Worm (Caenorhabditis elegans) whole organism, young adult: Measurements from ENCODE around the gene F42H10.3.

Experiments
- D2030.7 ChIP-seq: fragments of 200-800 bp; sonication (Bioruptor generic); IDR thresholded peaks from 2 replicates; pipeline ENCODE4 v1.3.6; 2022; ENCODE audit warnings: missing genetic modification reagents, missing genetic modification characterization, missing compliant biosample characterization
- F23B12.7 ChIP-seq: sonication (generic microtip); optimal IDR thresholded peaks from 2 replicates; lab custom pipeline; 2017; ENCODE audit warnings: missing genetic modification characterization, mild to moderate bottlenecking, missing compliant biosample characterization, antibody characterized with exemption, moderate library complexity; ENCODE audit not compliant: insufficient read depth
- F33H1.4 ChIP-seq: fragments of 200-800 bp; sonication (Bioruptor generic); IDR thresholded peaks from 2 replicates; pipeline ENCODE4 v1.3.6; 2022; ENCODE audit warnings: missing genetic modification reagents, missing genetic modification characterization, missing compliant biosample characterization
- F39B2.1 ChIP-seq: fragments of 200-800 bp; sonication (Bioruptor generic); IDR thresholded peaks from 2 replicates; pipeline ENCODE4 v1.3.6; 2022; ENCODE audit warnings: missing genetic modification reagents, missing genetic modification characterization, missing compliant biosample characterization
- F55B11.4 ChIP-seq: sonication (generic microtip); optimal IDR thresholded peaks from 2 replicates; lab custom pipeline; 2016; ENCODE audit warnings: missing compliant biosample characterization, missing genetic modification characterization, borderline replicate concordance; ENCODE audit not compliant: insufficient read depth
- F57A8.1 ChIP-seq: fragments of 200-800 bp; sonication (Bioruptor generic); optimal IDR thresholded peaks from 2 replicates; lab custom pipeline; 2018; ENCODE audit warnings: mild to moderate bottlenecking, missing genetic modification characterization, moderate library complexity, missing compliant biosample characterization
- K11D2.4 ChIP-seq: fragments of 200-800 bp; sonication (Bioruptor generic); IDR thresholded peaks from 2 replicates; pipeline ENCODE4 v1.3.6; 2022; ENCODE audit warnings: missing genetic modification reagents, missing genetic modification characterization, missing compliant biosample characterization
- T07F8.4 ChIP-seq: sonication (generic microtip); optimal IDR thresholded peaks from 2 replicates; lab custom pipeline; 2016; ENCODE audit warnings: mild to moderate bottlenecking, missing genetic modification characterization, moderate library complexity, missing compliant biosample characterization
- Y53F4B.3 ChIP-seq: fragments of 200-800 bp; sonication (Bioruptor generic); IDR thresholded peaks from 2 replicates; pipeline ENCODE4 v1.3.6; 2022; ENCODE audit warnings: missing genetic modification reagents, missing genetic modification characterization, missing compliant biosample characterization
- Y67H2A.10 ChIP-seq: fragments of 200-800 bp; sonication (Bioruptor generic); conservative IDR thresholded peaks from 2 replicates; pipeline ENCODE4 v1.3.6; 2022; ENCODE audit warnings: missing genetic modification reagents, missing genetic modification characterization, missing compliant biosample characterization
- akir-1 ChIP-seq: fragments of 200-800 bp; sonication (Bioruptor generic); optimal IDR thresholded peaks from 2 replicates; lab custom pipeline; 2018; ENCODE audit warnings: mild to moderate bottlenecking, missing genetic modification characterization, moderate library complexity, missing compliant biosample characterization
- aptf-2 ChIP-seq: fragments of 200-800 bp; sonication (Bioruptor generic); conservative IDR thresholded peaks from 2 replicates; pipeline ENCODE4 v1.3.6; 2022; ENCODE audit warnings: missing genetic modification reagents, missing genetic modification characterization, missing compliant biosample characterization
- athp-1 ChIP-seq: sonication (generic microtip); optimal IDR thresholded peaks from 2 replicates; lab custom pipeline; 2017; ENCODE audit warnings: mild to moderate bottlenecking, missing genetic modification characterization, missing compliant biosample characterization
- bed-2 ChIP-seq: fragments of 200-800 bp; sonication (Bioruptor generic); IDR thresholded peaks from 2 replicates; pipeline ENCODE4 v1.3.6; 2022; ENCODE audit warnings: missing genetic modification reagents, missing genetic modification characterization, missing compliant biosample characterization
- cebp-2 ChIP-seq: fragments of 200-800 bp; sonication (Bioruptor generic); IDR thresholded peaks from 2 replicates; pipeline ENCODE4 v1.3.6; 2022; ENCODE audit warnings: missing genetic modification characterization, missing compliant biosample characterization
- ceh-27 ChIP-seq: fragments of 200-800 bp; sonication (Bioruptor generic); optimal IDR thresholded peaks from 2 replicates; lab custom pipeline; 2018; ENCODE audit warnings: mild to moderate bottlenecking, missing genetic modification characterization, moderate library complexity, missing compliant biosample characterization
- ceh-79 ChIP-seq: sonication (generic microtip); optimal IDR thresholded peaks from 2 replicates; lab custom pipeline; 2017; ENCODE audit warnings: mild to moderate bottlenecking, missing genetic modification characterization, missing compliant biosample characterization
- ceh-91 ChIP-seq: fragments of 200-800 bp; sonication (Bioruptor generic); IDR thresholded peaks from 2 replicates; pipeline ENCODE4 v1.3.6; 2022; ENCODE audit warnings: missing genetic modification reagents, missing genetic modification characterization, missing compliant biosample characterization
- die-1 ChIP-seq: sonication (generic microtip); optimal IDR thresholded peaks from 2 replicates; lab custom pipeline; 2016; ENCODE audit warnings: missing genotype, mild to moderate bottlenecking, missing genetic modification characterization, missing compliant biosample characterization
- dpff-1 ChIP-seq: sonication (generic microtip); optimal IDR thresholded peaks from 2 replicates; lab custom pipeline; 2017; ENCODE audit warnings: mild to moderate bottlenecking, missing genetic modification characterization, missing compliant biosample characterization
- efl-1 ChIP-seq: fragments of 150-350 bp; optimal IDR thresholded peaks from 2 replicates; lab custom pipeline; 2014; ENCODE audit warnings: missing biosample characterization, missing genetic modification reagents, missing genetic modification characterization
- egrh-3 ChIP-seq: fragments of 200-800 bp; sonication (Bioruptor generic); IDR thresholded peaks from 2 replicates; pipeline ENCODE4 v1.3.6; 2022; ENCODE audit warnings: missing genetic modification reagents, missing genetic modification characterization, missing compliant biosample characterization
- ekl-4 ChIP-seq: fragments of 200-800 bp; sonication (Bioruptor generic); IDR thresholded peaks from 2 replicates; pipeline ENCODE4 v1.3.6; 2022; ENCODE audit warnings: missing genetic modification reagents, missing genetic modification characterization, missing compliant biosample characterization
- ets-4 ChIP-seq: fragments of 200-800 bp; sonication (Bioruptor generic); optimal IDR thresholded peaks from 2 replicates; lab custom pipeline; 2018; ENCODE audit warnings: mild to moderate bottlenecking, missing genetic modification characterization, missing compliant biosample characterization
- gei-17 ChIP-seq: fragments of 200-800 bp; sonication (Bioruptor generic); optimal IDR thresholded peaks from 2 replicates; lab custom pipeline; 2018; ENCODE audit warnings: mild to moderate bottlenecking, missing genetic modification characterization, missing compliant biosample characterization
- hmg-1.2 ChIP-seq: fragments of 200-800 bp; sonication (Bioruptor generic); IDR thresholded peaks from 2 replicates; pipeline ENCODE4 v1.3.6; 2022; ENCODE audit warnings: missing genetic modification reagents, missing genetic modification characterization, missing compliant biosample characterization
- hsf-1 ChIP-seq: fragments of 200-800 bp; sonication (Bioruptor generic); IDR thresholded peaks from 2 replicates; pipeline ENCODE4 v1.3.6; 2022; ENCODE audit warnings: missing genetic modification reagents, missing genetic modification characterization, missing compliant biosample characterization
- let-607 ChIP-seq, 2 experiments: fragments of 200-800 bp in 1 of 2; sonication (Bioruptor generic) in 1 of 2; sonication (generic microtip) in 1 of 2; optimal IDR thresholded peaks; 2 replicates each; lab custom pipeline; 2016 to 2018; ENCODE audit warnings: mild to moderate bottlenecking in 2 of 2, missing compliant biosample characterization in 2 of 2, missing genetic modification characterization in 2 of 2, moderate library complexity in 2 of 2, missing genotype in 1 of 2
- lin-26 ChIP-seq: fragments of 200-800 bp; sonication (Bioruptor generic); IDR thresholded peaks from 2 replicates; pipeline ENCODE4 v1.3.6; 2022; ENCODE audit warnings: missing genetic modification reagents, missing genetic modification characterization, missing compliant biosample characterization
- lin-54 ChIP-seq: fragments of 200-800 bp; sonication (Bioruptor generic); optimal IDR thresholded peaks from 2 replicates; lab custom pipeline; 2018; ENCODE audit warnings: mild to moderate bottlenecking, missing genetic modification characterization, missing compliant biosample characterization
- mcd-1 ChIP-seq: fragments of 200-800 bp; sonication (Bioruptor generic); IDR thresholded peaks from 2 replicates; pipeline ENCODE4 v1.3.6; 2022; ENCODE audit warnings: missing genetic modification reagents, missing genetic modification characterization, missing compliant biosample characterization
- nfya-2 ChIP-seq: fragments of 200-800 bp; sonication (Bioruptor generic); IDR thresholded peaks from 2 replicates; pipeline ENCODE4 v1.3.6; 2022; ENCODE audit warnings: missing genetic modification reagents, missing genetic modification characterization, missing compliant biosample characterization
- nfyb-1 ChIP-seq: fragments of 200-800 bp; sonication (Bioruptor generic); IDR thresholded peaks from 2 replicates; pipeline ENCODE4 v1.3.6; 2022; ENCODE audit warnings: missing genetic modification reagents, missing genetic modification characterization, missing compliant biosample characterization
- pbrm-1 ChIP-seq: fragments of 200-800 bp; sonication (Bioruptor generic); IDR thresholded peaks from 2 replicates; pipeline ENCODE4 v1.3.6; 2022; ENCODE audit warnings: missing genetic modification reagents, missing genetic modification characterization, missing compliant biosample characterization
- rec-8 ChIP-seq, 2 experiments: sonication (generic microtip); optimal IDR thresholded peaks; 2 replicates each; lab custom pipeline; 2016; ENCODE audit warnings: mild to moderate bottlenecking in 2 of 2, missing genetic modification characterization in 2 of 2, missing genetic modification reagents in 2 of 2, missing genotype in 2 of 2, missing biosample characterization in 1 of 2, missing compliant biosample characterization in 1 of 2, moderate library complexity in 1 of 2
- repo-1 ChIP-seq: sonication (generic microtip); optimal IDR thresholded peaks from 2 replicates; lab custom pipeline; 2017; ENCODE audit warnings: mild to moderate bottlenecking, missing genetic modification characterization, missing compliant biosample characterization
- snpc-1.1 ChIP-seq: sonication (generic microtip); optimal IDR thresholded peaks from 2 replicates; lab custom pipeline; 2017; ENCODE audit warnings: missing genetic modification characterization, mild to moderate bottlenecking, missing compliant biosample characterization, antibody characterized with exemption, moderate library complexity, missing genotype, missing genetic modification reagents; ENCODE audit not compliant: insufficient read depth
- zim-3 ChIP-seq: sonication (generic microtip); optimal IDR thresholded peaks from 2 replicates; lab custom pipeline; 2017; ENCODE audit warnings: mild to moderate bottlenecking, missing genetic modification characterization, moderate library complexity, missing compliant biosample characterization
- ztf-22 ChIP-seq: fragments of 200-800 bp; sonication (Bioruptor generic); optimal IDR thresholded peaks from 2 replicates; lab custom pipeline; 2018; ENCODE audit warnings: mild to moderate bottlenecking, missing genetic modification characterization, moderate library complexity, missing compliant biosample characterization
- ztf-25 ChIP-seq: fragments of 200-800 bp; sonication (Bioruptor generic); IDR thresholded peaks from 2 replicates; pipeline ENCODE4 v1.3.6; 2022; ENCODE audit warnings: missing genetic modification reagents, missing genetic modification characterization, missing compliant biosample characterization
- ztf-26 ChIP-seq: sonication (generic microtip); optimal IDR thresholded peaks from 2 replicates; lab custom pipeline; 2017; ENCODE audit warnings: missing genetic modification characterization, missing compliant biosample characterization
- ztf-3 ChIP-seq: fragments of 200-800 bp; sonication (Bioruptor generic); optimal IDR thresholded peaks from 2 replicates; lab custom pipeline; 2018; ENCODE audit warnings: mild to moderate bottlenecking, missing genetic modification characterization, missing compliant biosample characterization
- ztf-6 ChIP-seq: fragments of 200-800 bp; sonication (Bioruptor generic); IDR thresholded peaks from 2 replicates; pipeline ENCODE4 v1.3.6; 2022; ENCODE audit warnings: missing genetic modification reagents, missing genetic modification characterization, missing compliant biosample characterization

F42H10.3 gene

DNA sequence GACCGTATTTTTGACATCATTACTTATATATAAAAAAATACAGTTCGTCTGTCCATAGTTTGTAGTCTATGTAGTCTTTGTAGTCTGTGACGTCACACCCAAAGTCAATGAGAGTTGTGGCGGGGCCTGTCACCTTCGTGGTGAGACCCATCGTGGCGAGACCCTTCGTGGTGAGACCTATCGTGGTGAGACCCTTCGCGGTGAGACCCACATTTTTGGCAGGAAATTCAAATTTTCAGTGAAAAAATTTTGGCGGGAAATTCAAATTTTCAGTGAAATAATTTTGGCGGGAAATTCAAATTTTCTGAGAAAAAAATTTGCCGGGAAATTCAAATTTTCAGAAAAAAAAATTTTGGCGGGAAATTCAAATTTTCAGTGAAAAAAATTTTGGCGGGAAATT, 42.7 kb upstream of the F42H10.3 start:
- TF ChIP-seq D2030.7 (peak; percentile 32; the same call in 1 of the 2 replicates), F33H1.4 (GFP tag; lab: Robert Waterston, UW) (peak; percentile 79), ceh-91 (GFP tag; lab: Robert Waterston, UW) (0 out of 2 replicates have a peak, but pooled peaks have one; percentile 28), mcd-1 (GFP tag; lab: Robert Waterston, UW) (peak; percentile 44; the same call in 1 of the 2 replicates), lin-54 (GFP tag; lab: Kevin White, UChicago) (peak; percentile 15)

DNA sequence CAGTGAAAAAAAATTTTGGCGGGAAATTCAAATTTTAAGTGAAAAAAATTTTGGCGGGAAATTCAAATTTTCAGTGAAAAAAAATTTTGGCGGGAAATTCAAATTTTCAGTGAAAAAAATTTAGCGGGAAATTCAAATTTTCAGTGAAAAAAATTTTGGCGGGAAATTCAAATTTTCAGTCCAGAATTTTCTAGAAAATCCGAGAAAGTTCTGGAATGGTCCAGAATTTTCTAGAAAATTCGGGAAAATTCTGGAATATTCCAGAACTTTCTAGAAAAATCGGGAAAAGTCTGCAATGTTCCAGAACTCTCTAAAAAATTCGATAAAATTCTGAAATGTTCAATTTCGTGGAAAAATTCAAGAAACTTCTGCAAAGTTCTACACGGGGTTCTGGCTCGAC, 41.5 kb upstream of the F42H10.3 start:
- TF ChIP-seq hsf-1 (GFP tag; lab: Robert Waterston, UW): peak; percentile 90

DNA sequence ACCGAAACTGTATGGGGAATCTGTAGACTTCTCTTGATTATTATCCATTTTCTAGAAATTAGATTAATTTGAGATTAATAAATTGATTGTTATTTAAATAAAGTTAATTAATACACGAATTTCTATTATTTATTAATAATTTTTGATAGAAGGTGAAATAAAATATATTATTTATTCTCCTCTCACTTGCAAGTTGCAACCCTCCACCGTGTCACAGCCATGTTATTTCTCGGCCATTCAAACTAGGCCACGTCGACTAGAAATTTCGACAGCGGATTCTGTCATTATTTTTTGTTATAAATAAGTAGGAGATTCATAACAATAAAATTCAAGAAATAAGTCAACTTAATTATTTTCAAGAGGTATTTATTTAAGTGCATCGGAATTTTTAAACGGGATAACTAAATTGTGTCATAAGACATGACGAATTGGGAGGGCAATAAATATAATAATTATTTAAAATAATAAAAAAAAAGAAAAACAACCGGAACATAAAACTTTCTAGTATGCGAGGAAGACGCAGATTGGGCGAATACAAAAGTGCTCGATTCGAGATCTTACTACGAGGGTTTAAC, 40.3 kb upstream of the F42H10.3 start, which contains the start of gene ufbp-1:
Gene ufbp-1, minus strand, starts transcription at position 51 of the 575 bp plus-strand sequence.
- TF ChIP-seq nfya-2 (GFP tag; lab: Robert Waterston, UW) (0 out of 2 replicates have a peak, but pooled peaks have one; percentile 57), F57A8.1 (no peak), akir-1 (peak; percentile 27), ets-4 (GFP tag; lab: Kevin White, UChicago) (peak; percentile 64), pbrm-1 (GFP tag; lab: Robert Waterston, UW) (peak; percentile 85), F23B12.7 (peak; percentile 56), bed-2 (GFP tag; lab: Robert Waterston, UW) (no peak), aptf-2 (GFP tag; lab: Robert Waterston, UW) (no peak), Y53F4B.3 (GFP tag; lab: Robert Waterston, UW) (no peak), ceh-79 (tag; lab: Kevin White, UChicago) (peak; percentile 96), hsf-1 (GFP tag; lab: Robert Waterston, UW) (peak; percentile 83), F55B11.4 (tag; lab: Kevin White, UChicago) (no peak), egrh-3 (GFP tag; lab: Robert Waterston, UW) (no peak), K11D2.4 (GFP tag; lab: Robert Waterston, UW) (no peak), ztf-22 (GFP tag; lab: Kevin White, UChicago) (peak; percentile 59), F39B2.1 (GFP tag; lab: Robert Waterston, UW) (peak; percentile 53; the same call in 1 of the 2 replicates), snpc-1.1 (no peak), zim-3 (peak; percentile 93), dpff-1 (tag; lab: Kevin White, UChicago) (peak; percentile 99), lin-26 (GFP tag; lab: Robert Waterston, UW) (peak; percentile 70), ekl-4 (GFP tag; lab: Robert Waterston, UW) (peak; percentile 88), let-607 (tag; optimal IDR thresholded peaks at IDR 0.05; lab: Kevin White, UChicago) (peak; percentile 91 to 94), cebp-2 (GFP tag; lab: Robert Waterston, UW) (no peak; the same call in 1 of the 2 replicates), ztf-6 (no peak), Y67H2A.10 (no peak), rec-8 (tag; optimal IDR thresholded peaks at IDR 0.05; lab: Kevin White, UChicago) (no peak), ztf-25 (no peak), ceh-27 (peak; percentile 67), lin-54 (GFP tag; lab: Kevin White, UChicago) (peak; percentile 88), athp-1 (tag; lab: Kevin White, UChicago) (peak; percentile 94), T07F8.4 (tag; lab: Kevin White, UChicago) (peak; percentile 58), ztf-3 (GFP tag; lab: Kevin White, UChicago) (peak; percentile 57), efl-1 (GFP tag; lab: Kevin White, UChicago) (no peak), gei-17 (GFP tag; lab: Kevin White, UChicago) (peak; percentile 83), hmg-1.2 (GFP tag; lab: Robert Waterston, UW) (peak; percentile 46), ztf-26 (peak; percentile 87), die-1 (tag; lab: Kevin White, UChicago) (no peak), repo-1 (tag; lab: Kevin White, UChicago) (peak; percentile 96), nfyb-1 (GFP tag; lab: Robert Waterston, UW) (peak; percentile 93)
